Worm (Caenorhabditis elegans) whole organism, L3 larva: ENCODE data around the gene srx-28.

Source experiments
- R02D3.7 ChIP-seq: fragments of 150-350 bp; optimal IDR thresholded peaks from 2 replicates; lab custom pipeline; 2014; ENCODE audit warnings: missing biosample characterization, missing genetic modification characterization
- ZK546.5 ChIP-seq: sonication (generic microtip); optimal IDR thresholded peaks from 2 replicates; lab custom pipeline; 2017; ENCODE audit warnings: missing biosample characterization, missing genetic modification characterization
- ceh-16 ChIP-seq: sonication (generic microtip); optimal IDR thresholded peaks from 2 replicates; lab custom pipeline; 2017; ENCODE audit warnings: missing biosample characterization, missing genetic modification characterization
- ceh-28 ChIP-seq: fragments of 150-350 bp; optimal IDR thresholded peaks from 2 replicates; lab custom pipeline; 2014; ENCODE audit warnings: missing biosample characterization, missing genetic modification reagents, missing genetic modification characterization
- ceh-82 ChIP-seq: fragments of 150-350 bp; optimal IDR thresholded peaks from 2 replicates; lab custom pipeline; 2014; ENCODE audit warnings: missing biosample characterization, missing genetic modification characterization
- ceh-9 ChIP-seq: sonication (generic microtip); optimal IDR thresholded peaks from 2 replicates; lab custom pipeline; 2018; ENCODE audit warnings: missing biosample characterization, missing genetic modification characterization
- daf-12 ChIP-seq: fragments of 150-350 bp; optimal IDR thresholded peaks from 2 replicates; lab custom pipeline; 2014; ENCODE audit warnings: missing biosample characterization, missing genetic modification reagents, missing genetic modification characterization
- egl-27 ChIP-seq: sonication (generic microtip); optimal IDR thresholded peaks from 4 replicates; lab custom pipeline; 2017; ENCODE audit warnings: missing biosample characterization, missing genetic modification reagents, missing genetic modification characterization
- egl-5 ChIP-seq: fragments of 150-350 bp; optimal IDR thresholded peaks from 2 replicates; lab custom pipeline; 2017; ENCODE audit warnings: missing biosample characterization, missing genetic modification reagents, missing genetic modification characterization, inconsistent platforms
- elt-1 ChIP-seq: fragments of 150-350 bp; optimal IDR thresholded peaks from 2 replicates; lab custom pipeline; 2014; ENCODE audit warnings: missing biosample characterization, missing genetic modification characterization
- elt-2 ChIP-seq: sonication (generic microtip); optimal IDR thresholded peaks from 2 replicates; lab custom pipeline; 2016; ENCODE audit warnings: missing genetic modification reagents, mild to moderate bottlenecking, missing genetic modification characterization, missing compliant biosample characterization
- elt-3 ChIP-seq, 3 experiments: fragments of 150-350 bp in 1 of 3; sonication (generic microtip) in 2 of 3; optimal IDR thresholded peaks; 2 replicates in 2 of 3; 4 replicates in 1 of 3; lab custom pipeline; 2014 to 2017; ENCODE audit warnings: missing biosample characterization in 3 of 3, missing genetic modification characterization in 3 of 3
- fkh-2 ChIP-seq: fragments of 150-350 bp; optimal IDR thresholded peaks from 2 replicates; lab custom pipeline; 2014; ENCODE audit warnings: missing biosample characterization, missing genetic modification reagents, missing genetic modification characterization
- fos-1 ChIP-seq: fragments of 150-350 bp; optimal IDR thresholded peaks from 2 replicates; lab custom pipeline; 2014; ENCODE audit warnings: missing biosample characterization, missing genetic modification characterization
- hmg-11 ChIP-seq: sonication (generic microtip); optimal IDR thresholded peaks from 2 replicates; lab custom pipeline; 2016; ENCODE audit warnings: missing genetic modification characterization, missing compliant biosample characterization
- jun-1 ChIP-seq: fragments of 150-350 bp; optimal IDR thresholded peaks from 2 replicates; lab custom pipeline; 2014; ENCODE audit warnings: missing biosample characterization, missing genetic modification reagents, missing genetic modification characterization
- lin-15B ChIP-seq: fragments of 150-350 bp; optimal IDR thresholded peaks from 2 replicates; lab custom pipeline; 2014; ENCODE audit warnings: missing biosample characterization, missing genetic modification characterization
- lin-39 ChIP-seq: fragments of 150-350 bp; optimal IDR thresholded peaks from 2 replicates; lab custom pipeline; 2018; ENCODE audit warnings: missing biosample characterization, missing genetic modification reagents, missing genetic modification characterization
- lsy-12 ChIP-seq: sonication (generic microtip); optimal IDR thresholded peaks from 2 replicates; lab custom pipeline; 2016; ENCODE audit warnings: mild to moderate bottlenecking, missing genetic modification characterization, missing compliant biosample characterization
- mml-1 ChIP-seq: fragments of 150-350 bp; sonication (generic microtip); optimal IDR thresholded peaks from 3 replicates; lab custom pipeline; 2014; ENCODE audit warnings: missing biosample characterization, missing genetic modification characterization
- nfya-1 ChIP-seq: sonication (generic microtip); optimal IDR thresholded peaks from 2 replicates; lab custom pipeline; 2017; ENCODE audit warnings: missing genetic modification characterization, mild to moderate bottlenecking, missing compliant biosample characterization, antibody characterized with exemption, moderate library complexity; ENCODE audit not compliant: insufficient read depth
- nhr-12 ChIP-seq: fragments of 150-350 bp; optimal IDR thresholded peaks from 2 replicates; lab custom pipeline; 2014; ENCODE audit warnings: missing biosample characterization, missing genetic modification characterization
- nhr-23 ChIP-seq: fragments of 150-350 bp; optimal IDR thresholded peaks from 2 replicates; lab custom pipeline; 2014; ENCODE audit warnings: missing biosample characterization, missing genetic modification reagents, missing genetic modification characterization
- nhr-28 ChIP-seq: fragments of 150-350 bp; optimal IDR thresholded peaks from 2 replicates; lab custom pipeline; 2014; ENCODE audit warnings: missing biosample characterization, missing genetic modification characterization
- nhr-67 ChIP-seq: fragments of 150-350 bp; optimal IDR thresholded peaks from 2 replicates; lab custom pipeline; 2014; ENCODE audit warnings: missing biosample characterization, missing genetic modification characterization
- nhr-76 ChIP-seq: fragments of 150-350 bp; sonication (generic microtip); optimal IDR thresholded peaks from 5 replicates; lab custom pipeline; 2014; ENCODE audit warnings: missing biosample characterization, missing genetic modification characterization
- nhr-77 ChIP-seq: fragments of 150-350 bp; optimal IDR thresholded peaks from 2 replicates; lab custom pipeline; 2014; ENCODE audit warnings: missing biosample characterization, missing genetic modification characterization
- pqm-1 ChIP-seq: fragments of 150-350 bp; optimal IDR thresholded peaks from 2 replicates; lab custom pipeline; 2017; ENCODE audit warnings: missing biosample characterization, missing genetic modification characterization, inconsistent platforms
- sea-2 ChIP-seq: fragments of 150-350 bp; sonication (generic microtip); optimal IDR thresholded peaks from 4 replicates; lab custom pipeline; 2014; ENCODE audit warnings: missing biosample characterization, missing genetic modification reagents, missing genetic modification characterization
- skn-1 ChIP-seq: fragments of 150-350 bp; optimal IDR thresholded peaks from 2 replicates; lab custom pipeline; 2014; ENCODE audit warnings: missing biosample characterization, missing genetic modification characterization
- zag-1 ChIP-seq: fragments of 150-350 bp; optimal IDR thresholded peaks from 2 replicates; lab custom pipeline; 2014; ENCODE audit warnings: missing biosample characterization, missing genetic modification characterization
- ztf-11 ChIP-seq: fragments of 150-350 bp; optimal IDR thresholded peaks from 2 replicates; lab custom pipeline; 2014; ENCODE audit warnings: missing biosample characterization, missing genetic modification characterization

srx-28 gene

DNA sequence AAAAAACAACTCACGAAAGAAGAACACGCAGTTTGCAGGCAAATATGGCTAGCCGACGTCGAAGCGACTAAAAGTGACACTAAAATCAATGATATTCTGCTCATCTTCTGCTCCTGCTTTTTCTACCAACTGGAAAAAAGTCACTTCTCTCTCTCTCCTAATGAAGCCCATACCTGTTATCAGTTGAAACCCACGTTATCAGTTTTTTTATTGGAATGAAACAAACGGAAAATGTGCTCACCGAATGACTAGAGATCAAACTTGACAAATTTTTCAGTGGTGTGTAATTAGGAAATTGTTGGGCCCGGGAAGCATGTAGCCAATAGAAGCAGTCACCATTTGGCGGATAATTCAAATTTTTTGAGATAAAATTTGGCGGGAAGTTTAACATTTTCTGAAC is 45.6 kb downstream of the srx-28 start, which contains the start of gene C24B9.3:
Gene C24B9.3, minus strand, starts transcription at position 171 of the 400 bp plus-strand sequence.
- peak; percentile 80 for TF ChIP-seq pqm-1 (tag; lab: Kevin White, UChicago)
- no peak for TF ChIP-seq fos-1 (tag; lab: Kevin White, UChicago)
- no peak for TF ChIP-seq jun-1 (tag; lab: Kevin White, UChicago)
- TF ChIP-seq ZK546.5 (tag; lab: Kevin White, UChicago): no peak
- TF ChIP-seq mml-1 (tag; lab: Kevin White, UChicago): no peak
- TF ChIP-seq zag-1 (tag; lab: Kevin White, UChicago): no peak
- TF ChIP-seq fkh-2 (tag; lab: Kevin White, UChicago): no peak
- no peak for TF ChIP-seq nhr-67 (tag; lab: Kevin White, UChicago)
- TF ChIP-seq nhr-77 (tag; lab: Kevin White, UChicago): no peak
- TF ChIP-seq ceh-82 (tag; lab: Kevin White, UChicago): no peak
- no peak for TF ChIP-seq lin-15B (tag; lab: Kevin White, UChicago)
- no peak for TF ChIP-seq R02D3.7
- no peak for TF ChIP-seq ceh-9 (tag; lab: Kevin White, UChicago)
- peak; percentile 14 for TF ChIP-seq nfya-1 (tag; lab: Kevin White, UChicago)
- peak; percentile 86 for TF ChIP-seq elt-2 (tag; lab: Kevin White, UChicago)
- no peak for TF ChIP-seq egl-27
- no peak for TF ChIP-seq daf-12 (tag; lab: Kevin White, UChicago)
- no peak for TF ChIP-seq lin-39
- no peak for TF ChIP-seq elt-1 (tag; lab: Kevin White, UChicago)
- TF ChIP-seq nhr-23 (tag; lab: Kevin White, UChicago): no peak

DNA sequence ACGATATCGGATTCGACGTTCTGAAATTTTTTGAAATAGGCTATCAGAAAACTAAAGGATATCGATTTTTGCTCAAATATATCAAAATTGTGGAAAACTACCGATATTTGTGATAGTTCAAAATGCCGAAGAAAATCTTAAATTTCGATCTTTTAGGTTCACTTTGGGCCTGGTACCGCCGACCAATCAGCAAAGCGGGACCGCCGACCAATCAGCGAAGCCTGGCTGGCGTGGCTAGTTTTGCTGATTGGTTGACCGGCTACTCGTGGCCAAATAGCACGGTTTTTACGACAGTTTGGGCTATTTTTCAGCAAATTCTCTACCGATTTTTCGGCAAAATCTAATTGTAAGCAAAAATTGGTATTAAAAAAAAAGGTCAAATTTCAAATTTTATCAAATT is 46.9 kb downstream of the srx-28 start:
- TF ChIP-seq sea-2 (GFP tag; lab: Kevin White, UChicago) (no peak), skn-1 (tag; lab: Kevin White, UChicago) (no peak), nhr-76 (no peak), nfya-1 (tag; lab: Kevin White, UChicago) (peak; percentile 73), elt-3 (tag; optimal IDR thresholded peaks at IDR 0.05; lab: Kevin White, UChicago) (no peak), ceh-28 (tag; lab: Kevin White, UChicago) (no peak), nhr-28 (no peak)

DNA sequence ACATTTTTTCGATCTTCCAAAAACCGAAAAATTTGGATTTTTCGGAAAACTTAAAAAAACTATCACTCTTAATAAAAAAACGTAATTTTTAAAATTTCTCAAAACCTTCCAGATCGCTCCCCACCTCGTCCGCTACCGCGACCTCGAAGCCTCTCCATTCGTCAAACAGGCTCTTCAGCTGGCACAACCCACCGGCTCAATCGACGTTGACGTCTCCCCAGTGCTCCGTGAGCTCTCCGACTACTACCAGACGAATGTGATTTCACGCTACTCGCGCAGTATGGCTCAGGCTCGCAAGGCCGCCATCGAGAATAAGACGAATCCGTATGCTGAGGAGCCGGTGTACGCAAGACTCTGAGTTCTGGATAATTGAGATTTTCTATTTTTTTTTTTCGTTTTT is 50.7 kb downstream of the srx-28 start:
- TF ChIP-seq hmg-11 (tag; lab: Kevin White, UChicago): no peak
- TF ChIP-seq lsy-12 (tag; lab: Kevin White, UChicago): no peak
- no peak for TF ChIP-seq ztf-11 (tag; lab: Kevin White, UChicago)
- TF ChIP-seq daf-12 (tag; lab: Kevin White, UChicago): no peak
- no peak for TF ChIP-seq egl-5 (tag; lab: Kevin White, UChicago)
- TF ChIP-seq ceh-9 (tag; lab: Kevin White, UChicago): no peak
- TF ChIP-seq elt-3 (tag; optimal IDR thresholded peaks at IDR 0.05; lab: Kevin White, UChicago): no peak
- TF ChIP-seq R02D3.7: no peak
- TF ChIP-seq ceh-16 (tag; lab: Kevin White, UChicago): no peak
- TF ChIP-seq nhr-12 (tag; lab: Kevin White, UChicago): no peak
